Fruit fly (Drosophila melanogaster) whole organism, embryonic: ENCODE results near the gene DNAlig4.

Source experiments
- CG15601 ChIP-seq: fragments of 200-800 bp; sonication (Bioruptor generic); optimal IDR thresholded peaks from 3 replicates; lab custom pipeline; 2019; ENCODE audit warnings: missing biosample characterization, mild to moderate bottlenecking, missing genetic modification characterization, moderate library complexity
- CG6175 ChIP-seq: fragments of 200-800 bp; sonication (Bioruptor generic); IDR thresholded peaks from 3 replicates; pipeline ENCODE4 v1.3.6; 2022; ENCODE audit warnings: missing biosample characterization, missing genetic modification characterization
- Dfd ChIP-seq, 2 experiments: fragments of >200 bp; optimal IDR thresholded peaks; 2 replicates each; lab custom pipeline; 2017; ENCODE audit warnings: missing biosample characterization in 2 of 2, missing genetic modification characterization in 2 of 2
- Fer2 ChIP-seq: fragments of 200-800 bp; sonication (Bioruptor generic); optimal IDR thresholded peaks from 2 replicates; lab custom pipeline; 2018; ENCODE audit warnings: missing biosample characterization, mild to moderate bottlenecking, missing genetic modification characterization, moderate library complexity
- ac ChIP-seq: fragments of 200-800 bp; sonication (Bioruptor generic); optimal IDR thresholded peaks from 3 replicates; lab custom pipeline; 2017; ENCODE audit warnings: missing biosample characterization, mild to moderate bottlenecking, missing genetic modification characterization
- az2 ChIP-seq: fragments of 200-800 bp; sonication (Bioruptor generic); optimal IDR thresholded peaks from 3 replicates; lab custom pipeline; 2016; ENCODE audit warnings: missing biosample characterization, missing genetic modification characterization
- gcm2 ChIP-seq: fragments of 200-800 bp; sonication (Bioruptor generic); optimal IDR thresholded peaks from 2 replicates; lab custom pipeline; 2016; ENCODE audit warnings: missing biosample characterization, missing genetic modification characterization
- h ChIP-seq: fragments of >200 bp; optimal IDR thresholded peaks from 2 replicates; lab custom pipeline; 2017
- insv ChIP-seq, 2 experiments: fragments of 200-800 bp; sonication (Bioruptor generic); optimal IDR thresholded peaks; 3 replicates each; lab custom pipeline; 2016 to 2018; ENCODE audit warnings: missing biosample characterization in 2 of 2, missing genetic modification characterization in 2 of 2
- lmd ChIP-seq: fragments of 200-800 bp; sonication (Bioruptor generic); IDR thresholded peaks from 2 replicates; pipeline ENCODE4 v1.3.6; 2022; ENCODE audit warnings: missing biosample characterization, missing genetic modification characterization
- pan ChIP-seq, 4 experiments: fragments of >200 bp in 3 of 4; fragments of 200-800 bp in 1 of 4; sonication (Bioruptor generic) in 1 of 4; optimal IDR thresholded peaks in 3 of 4; IDR thresholded peaks in 1 of 4; 2 replicates each; pipeline versions ENCODE4 v1.3.6 to Lab custom; 2017 to 2022; ENCODE audit warnings: missing biosample characterization in 2 of 4, missing genetic modification characterization in 2 of 4, mixed read lengths in 1 of 4
- pzg ChIP-seq: fragments of 200-800 bp; sonication (Bioruptor generic); optimal IDR thresholded peaks from 3 replicates; lab custom pipeline; 2018; ENCODE audit warnings: missing biosample characterization, mild to moderate bottlenecking, missing genetic modification characterization, moderate library complexity
- rib ChIP-seq: fragments of 200-800 bp; sonication (Bioruptor generic); IDR thresholded peaks from 2 replicates; pipeline ENCODE4 v1.3.6; 2022; ENCODE audit warnings: missing biosample characterization, missing genetic modification characterization
- so ChIP-seq: fragments of 200-800 bp; sonication (Bioruptor generic); IDR thresholded peaks from 3 replicates; pipeline ENCODE4 v1.3.6; 2022; ENCODE audit warnings: missing biosample characterization, missing genetic modification characterization

DNA sequence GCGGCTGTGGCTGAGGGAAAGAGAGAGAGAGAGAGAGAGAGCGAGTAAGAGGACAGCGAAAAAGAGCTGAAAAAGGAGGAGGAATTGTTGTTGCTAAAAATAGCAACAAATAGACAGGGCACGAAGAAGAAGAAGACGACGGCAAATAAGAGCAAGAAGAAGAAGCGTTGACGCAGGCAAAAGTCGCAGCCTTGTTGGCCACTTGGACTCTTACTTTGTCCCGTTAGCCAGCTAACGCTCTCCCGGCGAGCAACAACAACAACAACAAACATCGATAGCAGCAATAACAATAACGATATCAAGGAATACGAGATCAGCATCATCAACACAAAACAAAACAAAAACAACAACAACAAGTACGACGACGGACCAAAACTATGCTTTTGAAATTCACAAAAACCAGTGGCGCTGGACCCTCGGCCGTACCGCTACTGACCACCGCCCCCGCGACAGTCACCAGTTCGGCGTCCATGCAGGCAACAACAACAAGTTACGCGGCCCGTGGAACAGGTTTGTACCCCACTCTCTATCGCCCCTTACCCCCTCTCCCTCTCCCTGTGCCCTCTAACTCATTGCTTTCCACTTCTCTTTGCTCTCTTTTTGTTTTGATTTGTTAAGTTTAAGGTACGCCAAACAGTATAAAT is 42.4 kb downstream of the DNAlig4 start:
- no peak for TF ChIP-seq Fer2
- no peak for TF ChIP-seq so (GFP tag; lab: Robert Waterston, UW)
- no peak for TF ChIP-seq rib (GFP tag; lab: Robert Waterston, UW)
- no peak for TF ChIP-seq lmd (GFP tag; lab: Robert Waterston, UW)
- no peak for TF ChIP-seq az2 (GFP tag; lab: Kevin White, UChicago)
- no peak for TF ChIP-seq h (lab: Kevin White, UChicago)
- TF ChIP-seq gcm2 (GFP tag; lab: Kevin White, UChicago): no peak
- TF ChIP-seq Dfd (GFP tag; optimal IDR thresholded peaks at IDR 0.05; lab: Kevin White, UChicago): no peak
- no peak for TF ChIP-seq ac (GFP tag; lab: Kevin White, UChicago)
- TF ChIP-seq CG6175 (GFP tag; lab: Robert Waterston, UW): no peak
- TF ChIP-seq insv (GFP tag; optimal IDR thresholded peaks at IDR 0.05; lab: Kevin White, UChicago): no peak
- TF ChIP-seq pzg (GFP tag; lab: Kevin White, UChicago): no peak
- TF ChIP-seq pan (optimal IDR thresholded peaks at IDR 0.05; lab: Kevin White, UChicago): no peak
- no peak for TF ChIP-seq pan (GFP tag; optimal IDR thresholded peaks at IDR 0.05 in 1 of 2, IDR thresholded peaks at IDR 0.05 in 1 of 2)
- TF ChIP-seq CG15601: no peak
